Fruit fly (Drosophila melanogaster): ENCODE data around the gene CG4911.

The CG4911 gene

dm6 chr3L:9023627-9024026 is 48.9 kb downstream of the CG4911 start (continued):
- peak; percentile 53 for TF ChIP-seq nerfin-1 (tag; optimal IDR thresholded peaks at IDR 0.05)
- no peak for TF ChIP-seq CG7745 (tag; optimal IDR thresholded peaks at IDR 0.05)
- no peak for TF ChIP-seq wek (GFP tag; optimal IDR thresholded peaks at IDR 0.05)
- TF ChIP-seq CG31365 (tag; optimal IDR thresholded peaks at IDR 0.05): no peak
- peak; percentile 8 for TF ChIP-seq CG8281 (tag; optimal IDR thresholded peaks at IDR 0.05)
- no peak for TF ChIP-seq nerfin-2 (GFP tag; IDR thresholded peaks at IDR 0.05; ENCODE audit: partially characterized antibody)
- TF ChIP-seq Rx (GFP tag; IDR thresholded peaks at IDR 0.05): 0 out of 2 replicates have a peak, but pooled peaks have one; percentile 5
- no peak for TF ChIP-seq toy (GFP tag; IDR thresholded peaks at IDR 0.05)
- TF ChIP-seq bsh (GFP tag; optimal IDR thresholded peaks at IDR 0.05): peak in 1 of 2 experiments; percentile 77
- no peak for TF ChIP-seq HLH3B (GFP tag; IDR thresholded peaks at IDR 0.05)
- no peak for TF ChIP-seq gfzf (GFP tag; optimal IDR thresholded peaks at IDR 0.05)
- no peak for TF ChIP-seq CTCF (GFP tag; optimal IDR thresholded peaks at IDR 0.05)
- peak; percentile 24; the same call in 1 of the 2 replicates for TF ChIP-seq esg (GFP tag; conservative IDR thresholded peaks at IDR 0.05)
- TF ChIP-seq CG2712 (tag; optimal IDR thresholded peaks at IDR 0.05): peak; percentile 85
- no peak for TF ChIP-seq Kr (GFP tag; optimal IDR thresholded peaks at IDR 0.05)
- peak; percentile 58 for TF ChIP-seq Ssrp (tag; optimal IDR thresholded peaks at IDR 0.05)
- peak; percentile 46 for TF ChIP-seq CG8089 (GFP tag; optimal IDR thresholded peaks at IDR 0.05)
- peak; percentile 13 for TF ChIP-seq CG3838 (GFP tag; optimal IDR thresholded peaks at IDR 0.05)
- TF ChIP-seq mld (GFP tag; IDR thresholded peaks at IDR 0.05; ENCODE audit: partially characterized antibody): no peak
- TF ChIP-seq Sox100B (GFP tag; optimal IDR thresholded peaks at IDR 0.05): peak; percentile 26
- peak; percentile 74 for TF ChIP-seq CG1603 (tag; optimal IDR thresholded peaks at IDR 0.05)
- TF ChIP-seq D19B (GFP tag; optimal IDR thresholded peaks at IDR 0.05): no peak
- TF ChIP-seq CG15479 (GFP tag; optimal IDR thresholded peaks at IDR 0.05): peak; percentile 80
- peak; percentile 48; the same call in 1 of the 2 replicates for TF ChIP-seq CG32532 (GFP tag; IDR thresholded peaks at IDR 0.05)
- TF ChIP-seq zfh1 (GFP tag; IDR thresholded peaks at IDR 0.05): peak; percentile 91
- no peak for TF ChIP-seq Trl (optimal IDR thresholded peaks at IDR 0.05)
- TF ChIP-seq Trl (GFP tag; optimal IDR thresholded peaks at IDR 0.05): peak; percentile 56
- TF ChIP-seq schlank (tag; optimal IDR thresholded peaks at IDR 0.05): no peak
- TF ChIP-seq Hand (GFP tag; optimal IDR thresholded peaks at IDR 0.05): no peak
- no peak for TF ChIP-seq bbx (GFP tag; IDR thresholded peaks at IDR 0.05; ENCODE audit: partially characterized antibody)
- TF ChIP-seq E2f1 (GFP tag; IDR thresholded peaks at IDR 0.05): peak; percentile 57
- peak; percentile 56; the same call in 1 of the 3 replicates for TF ChIP-seq dysf (GFP tag; IDR thresholded peaks at IDR 0.05)
- no peak for TF ChIP-seq fd3F (GFP tag; optimal IDR thresholded peaks at IDR 0.05)
- peak; percentile 43 for TF ChIP-seq Six4 (GFP tag; optimal IDR thresholded peaks at IDR 0.05)
- peak; percentile 54; the same call in 1 of the 2 replicates for TF ChIP-seq Ada2b (GFP tag; IDR thresholded peaks at IDR 0.05)
- TF ChIP-seq CG1233 (GFP tag; optimal IDR thresholded peaks at IDR 0.05): peak; percentile 55
- TF ChIP-seq zen (tag; optimal IDR thresholded peaks at IDR 0.05): peak; percentile 90
- peak; percentile 52 for TF ChIP-seq Hr3 (GFP tag; optimal IDR thresholded peaks at IDR 0.05)
- no peak for TF ChIP-seq Atf6 (GFP tag; IDR thresholded peaks at IDR 0.05)
- TF ChIP-seq PHDP (tag; optimal IDR thresholded peaks at IDR 0.05): peak; percentile 52
- no peak for TF ChIP-seq Hmx (GFP tag; optimal IDR thresholded peaks at IDR 0.05)
- no peak for TF ChIP-seq ERR (GFP tag; optimal IDR thresholded peaks at IDR 0.05)
- no peak for TF ChIP-seq eve (GFP tag; optimal IDR thresholded peaks at IDR 0.05)
- peak; percentile 60 for TF ChIP-seq Usf (GFP tag; optimal IDR thresholded peaks at IDR 0.05)
- TF ChIP-seq CG4617 (GFP tag; optimal IDR thresholded peaks at IDR 0.05; ENCODE audit: borderline replicate concordance): no peak
- peak; percentile 8 for TF ChIP-seq CG12942 (GFP tag; optimal IDR thresholded peaks at IDR 0.05)
- TF ChIP-seq Eip74EF (GFP tag; optimal IDR thresholded peaks at IDR 0.05): peak in 1 of 2 experiments; percentile 42
- TF ChIP-seq vnd (GFP tag; IDR thresholded peaks at IDR 0.05; ENCODE audit: partially characterized antibody): no peak
- TF ChIP-seq Jarid2 (GFP tag; optimal IDR thresholded peaks at IDR 0.05): no peak
- TF ChIP-seq E2f2 (GFP tag; IDR thresholded peaks at IDR 0.05): peak; percentile 21; the same call in 1 of the 2 replicates
- TF ChIP-seq B-H1 (GFP tag; IDR thresholded peaks at IDR 0.05): no peak
